Fruit fly (Drosophila melanogaster): ENCODE measurements around the gene Idh3g.
A peak's percentile ranks its signal among the peaks of the same experiment; 100 is the strongest.

Gene Idh3g

dm6 chr3R:25638381-25638780 lies 42.3 kb upstream of the Idh3g start:
- TF ChIP-seq Pif1A (GFP tag; optimal IDR thresholded peaks at IDR 0.05): no peak
- TF ChIP-seq CG4496 (GFP tag; IDR thresholded peaks at IDR 0.05): no peak
- TF ChIP-seq CG34367 (tag; optimal IDR thresholded peaks at IDR 0.05): no peak
- no peak for TF ChIP-seq fd96Ca (GFP tag; IDR thresholded peaks at IDR 0.05)
- no peak for TF ChIP-seq CG10348 (GFP tag; IDR thresholded peaks at IDR 0.05)
- no peak for TF ChIP-seq D1 (tag; optimal IDR thresholded peaks at IDR 0.05)
- no peak for TF ChIP-seq CG17806 (tag; optimal IDR thresholded peaks at IDR 0.05)
- TF ChIP-seq CG12605 (GFP tag; IDR thresholded peaks at IDR 0.05): no peak
- TF ChIP-seq Snoo (tag; optimal IDR thresholded peaks at IDR 0.05): no peak
- no peak for TF ChIP-seq CG9948 (tag; optimal IDR thresholded peaks at IDR 0.05)
- TF ChIP-seq CG13204 (GFP tag; optimal IDR thresholded peaks at IDR 0.05): no peak
- TF ChIP-seq rn (GFP tag; IDR thresholded peaks at IDR 0.05): no peak
- no peak for TF ChIP-seq Pif1B (GFP tag; optimal IDR thresholded peaks at IDR 0.05)
- no peak for TF ChIP-seq gl (tag; optimal IDR thresholded peaks at IDR 0.05)
- TF ChIP-seq CG8159 (tag; optimal IDR thresholded peaks at IDR 0.05): no peak

- no peak for TF ChIP-seq CG10348 (GFP tag; IDR thresholded peaks at IDR 0.05)
- TF ChIP-seq D1 (tag; optimal IDR thresholded peaks at IDR 0.05): peak; percentile 52
- TF ChIP-seq CG12605 (GFP tag; IDR thresholded peaks at IDR 0.05): no peak
- no peak for TF ChIP-seq rn (GFP tag; IDR thresholded peaks at IDR 0.05)
- no peak for TF ChIP-seq CG32121 (GFP tag; IDR thresholded peaks at IDR 0.05)
- TF ChIP-seq Pif1A (GFP tag; optimal IDR thresholded peaks at IDR 0.05): peak; percentile 59
- TF ChIP-seq CG4496 (GFP tag; IDR thresholded peaks at IDR 0.05): no peak
- peak; percentile 52 for TF ChIP-seq CG9948 (tag; optimal IDR thresholded peaks at IDR 0.05)
- peak; percentile 76 for TF ChIP-seq CG8159 (tag; optimal IDR thresholded peaks at IDR 0.05)
- peak; percentile 18 for TF ChIP-seq CG8301 (tag; optimal IDR thresholded peaks at IDR 0.05)
- peak; percentile 47 for TF ChIP-seq CG34367 (tag; optimal IDR thresholded peaks at IDR 0.05)
- TF ChIP-seq EcR (GFP tag; optimal IDR thresholded peaks at IDR 0.05): no peak
- TF ChIP-seq CG14655 (GFP tag; optimal IDR thresholded peaks at IDR 0.05): peak; percentile 55
- peak; percentile 71 for TF ChIP-seq CG15710 (tag; optimal IDR thresholded peaks at IDR 0.05)
- no peak for TF ChIP-seq CG13204 (GFP tag; optimal IDR thresholded peaks at IDR 0.05)
- no peak for TF ChIP-seq fd96Ca (GFP tag; IDR thresholded peaks at IDR 0.05)
- no peak for TF ChIP-seq Ets98B (GFP tag; IDR thresholded peaks at IDR 0.05)
- peak; percentile 63 for TF ChIP-seq Pif1B (GFP tag; optimal IDR thresholded peaks at IDR 0.05)
- no peak for TF ChIP-seq gl (tag; optimal IDR thresholded peaks at IDR 0.05)
- peak; percentile 72 for TF ChIP-seq Snoo (tag; optimal IDR thresholded peaks at IDR 0.05)
- TF ChIP-seq CG17806 (tag; optimal IDR thresholded peaks at IDR 0.05): peak; percentile 76
Measured at dm6 chr3R:25638961-25639360, 41.7 kb upstream of the Idh3g start.

- TF ChIP-seq D1 (tag; optimal IDR thresholded peaks at IDR 0.05): peak; percentile 68
- peak; percentile 74 for TF ChIP-seq CG34367 (tag; optimal IDR thresholded peaks at IDR 0.05)
- no peak for TF ChIP-seq EcR (GFP tag; optimal IDR thresholded peaks at IDR 0.05)
- no peak for TF ChIP-seq CG10348 (GFP tag; IDR thresholded peaks at IDR 0.05)
- peak; percentile 66 for TF ChIP-seq CG13204 (GFP tag; optimal IDR thresholded peaks at IDR 0.05)
- peak; percentile 81 for TF ChIP-seq Pif1A (GFP tag; optimal IDR thresholded peaks at IDR 0.05)
- 0 out of 2 replicates have a peak, but pooled peaks have one; percentile 20 for TF ChIP-seq CG12605 (GFP tag; IDR thresholded peaks at IDR 0.05)
- TF ChIP-seq CG17806 (tag; optimal IDR thresholded peaks at IDR 0.05): peak; percentile 90
- TF ChIP-seq Pif1B (GFP tag; optimal IDR thresholded peaks at IDR 0.05): peak; percentile 85
- peak; percentile 91 for TF ChIP-seq Snoo (tag; optimal IDR thresholded peaks at IDR 0.05)
- TF ChIP-seq rn (GFP tag; IDR thresholded peaks at IDR 0.05): no peak
- peak; percentile 75 for TF ChIP-seq CG4496 (GFP tag; IDR thresholded peaks at IDR 0.05)
- TF ChIP-seq CG14655 (GFP tag; optimal IDR thresholded peaks at IDR 0.05): peak; percentile 68
- peak; percentile 64 for TF ChIP-seq gl (tag; optimal IDR thresholded peaks at IDR 0.05)
- TF ChIP-seq CG8159 (tag; optimal IDR thresholded peaks at IDR 0.05): peak; percentile 88
- no peak for TF ChIP-seq CG32121 (GFP tag; IDR thresholded peaks at IDR 0.05)
- peak; percentile 86 for TF ChIP-seq CG15710 (tag; optimal IDR thresholded peaks at IDR 0.05)
- TF ChIP-seq Ets98B (GFP tag; IDR thresholded peaks at IDR 0.05): no peak
- TF ChIP-seq CG8301 (tag; optimal IDR thresholded peaks at IDR 0.05): peak; percentile 55
- peak; percentile 83 for TF ChIP-seq CG9948 (tag; optimal IDR thresholded peaks at IDR 0.05)
- TF ChIP-seq fd96Ca (GFP tag; IDR thresholded peaks at IDR 0.05): peak; percentile 27; the same call in 1 of the 3 replicates
Measured at dm6 chr3R:25640463-25640862, 40.2 kb upstream of the Idh3g start.

- no peak for TF ChIP-seq EcR (GFP tag; optimal IDR thresholded peaks at IDR 0.05)
- peak; percentile 45 for TF ChIP-seq CG9948 (tag; optimal IDR thresholded peaks at IDR 0.05)
- TF ChIP-seq CG10348 (GFP tag; IDR thresholded peaks at IDR 0.05): no peak
- TF ChIP-seq Ets98B (GFP tag; IDR thresholded peaks at IDR 0.05): no peak
- TF ChIP-seq CG12605 (GFP tag; IDR thresholded peaks at IDR 0.05): 0 out of 2 replicates have a peak, but pooled peaks have one; percentile 7
- TF ChIP-seq gl (tag; optimal IDR thresholded peaks at IDR 0.05): no peak
- peak; percentile 8 for TF ChIP-seq D1 (tag; optimal IDR thresholded peaks at IDR 0.05)
- TF ChIP-seq CG8301 (tag; optimal IDR thresholded peaks at IDR 0.05): peak; percentile 30
- TF ChIP-seq CG14655 (GFP tag; optimal IDR thresholded peaks at IDR 0.05): peak; percentile 73
- no peak for TF ChIP-seq fd96Ca (GFP tag; IDR thresholded peaks at IDR 0.05)
- TF ChIP-seq CG34367 (tag; optimal IDR thresholded peaks at IDR 0.05): no peak
- peak; percentile 33 for TF ChIP-seq CG17806 (tag; optimal IDR thresholded peaks at IDR 0.05)
- peak; percentile 45 for TF ChIP-seq CG8159 (tag; optimal IDR thresholded peaks at IDR 0.05)
Measured at dm6 chr3R:25644172-25644571, 36.5 kb upstream of the Idh3g start.

dm6 chr3R:25646882-25647518 lies 33.6 kb upstream of the Idh3g start:
- TF ChIP-seq CG8159 (tag; optimal IDR thresholded peaks at IDR 0.05): peak; percentile 75
- TF ChIP-seq CG8301 (tag; optimal IDR thresholded peaks at IDR 0.05): peak; percentile 75
- TF ChIP-seq CG9948 (tag; optimal IDR thresholded peaks at IDR 0.05): peak; percentile 69
- TF ChIP-seq CG34367 (tag; optimal IDR thresholded peaks at IDR 0.05): peak; percentile 74
- peak; percentile 44 for TF ChIP-seq gl (tag; optimal IDR thresholded peaks at IDR 0.05)
- TF ChIP-seq Pif1A (GFP tag; optimal IDR thresholded peaks at IDR 0.05): peak; percentile 75
- peak; percentile 78 for TF ChIP-seq CG14655 (GFP tag; optimal IDR thresholded peaks at IDR 0.05)
- TF ChIP-seq CG12605 (GFP tag; IDR thresholded peaks at IDR 0.05): peak; percentile 56; the same call in 1 of the 2 replicates
- TF ChIP-seq EcR (GFP tag; optimal IDR thresholded peaks at IDR 0.05): peak; percentile 36
- TF ChIP-seq CG15710 (tag; optimal IDR thresholded peaks at IDR 0.05): peak; percentile 82
- TF ChIP-seq CG10348 (GFP tag; IDR thresholded peaks at IDR 0.05): peak; percentile 80
- TF ChIP-seq Snoo (tag; optimal IDR thresholded peaks at IDR 0.05): peak; percentile 70
- no peak for TF ChIP-seq D1 (tag; optimal IDR thresholded peaks at IDR 0.05)
- peak; percentile 82; the same call in 2 of the 3 replicates for TF ChIP-seq CG4496 (GFP tag; IDR thresholded peaks at IDR 0.05)
- TF ChIP-seq fd96Ca (GFP tag; IDR thresholded peaks at IDR 0.05): peak; percentile 92
- peak; percentile 71 for TF ChIP-seq Ets98B (GFP tag; IDR thresholded peaks at IDR 0.05)
- peak; percentile 4 for TF ChIP-seq CG13204 (GFP tag; optimal IDR thresholded peaks at IDR 0.05)
- peak; percentile 79 for TF ChIP-seq rn (GFP tag; IDR thresholded peaks at IDR 0.05)
- peak; percentile 22 for TF ChIP-seq Pif1B (GFP tag; optimal IDR thresholded peaks at IDR 0.05)
- TF ChIP-seq CG32121 (GFP tag; IDR thresholded peaks at IDR 0.05): peak; percentile 85
- peak; percentile 69 for TF ChIP-seq CG17806 (tag; optimal IDR thresholded peaks at IDR 0.05)
